Worm (Caenorhabditis elegans) whole organism, L1 larva: ENCODE results near the gene K09A9.8.

Experiments
- C04F5.9 ChIP-seq: sonication (generic microtip); optimal IDR thresholded peaks from 2 replicates; lab custom pipeline; 2016; ENCODE audit warnings: missing genetic modification characterization, missing compliant biosample characterization
- C16A3.4 ChIP-seq: fragments of 150-350 bp; optimal IDR thresholded peaks from 2 replicates; lab custom pipeline; 2014; ENCODE audit warnings: missing biosample characterization, missing genetic modification characterization
- F16B12.6 ChIP-seq: fragments of 150-350 bp; optimal IDR thresholded peaks from 2 replicates; lab custom pipeline; 2014; ENCODE audit warnings: missing biosample characterization, missing genetic modification characterization
- Y116A8C.19 ChIP-seq: sonication (generic microtip); optimal IDR thresholded peaks from 2 replicates; lab custom pipeline; 2016; ENCODE audit warnings: missing compliant biosample characterization, missing genetic modification characterization, borderline replicate concordance
- alr-1 ChIP-seq: fragments of 200-800 bp; sonication (Bioruptor generic); optimal IDR thresholded peaks from 2 replicates; lab custom pipeline; 2018; ENCODE audit warnings: borderline replicate concordance, mild to moderate bottlenecking, missing genetic modification characterization, missing compliant biosample characterization
- aly-2 ChIP-seq: fragments of 150-350 bp; optimal IDR thresholded peaks from 2 replicates; lab custom pipeline; 2014; ENCODE audit warnings: missing biosample characterization, missing genetic modification characterization
- ama-1 ChIP-seq: fragments of 150-350 bp; optimal IDR thresholded peaks from 2 replicates; lab custom pipeline; 2014
- blmp-1 ChIP-seq: fragments of 150-350 bp; optimal IDR thresholded peaks from 2 replicates; lab custom pipeline; 2014; ENCODE audit warnings: missing biosample characterization, missing genetic modification characterization
- ceh-8 ChIP-seq: fragments of 200-800 bp; sonication (Bioruptor generic); optimal IDR thresholded peaks from 2 replicates; lab custom pipeline; 2018; ENCODE audit warnings: mild to moderate bottlenecking, missing genetic modification characterization, moderate library complexity, missing compliant biosample characterization
- ceh-82 ChIP-seq, 3 experiments: fragments of 150-350 bp in 1 of 3; sonication (generic microtip) in 2 of 3; optimal IDR thresholded peaks; 2 replicates each; lab custom pipeline; 2014 to 2017; ENCODE audit warnings: missing biosample characterization in 3 of 3, missing genetic modification characterization in 3 of 3
- ceh-88 ChIP-seq: fragments of 200-800 bp; sonication (Bioruptor generic); IDR thresholded peaks from 2 replicates; pipeline ENCODE4 v1.3.6; 2022; ENCODE audit warnings: missing genetic modification characterization, missing compliant biosample characterization
- ces-1 ChIP-seq: fragments of 150-350 bp; optimal IDR thresholded peaks from 2 replicates; lab custom pipeline; 2014; ENCODE audit warnings: missing biosample characterization, missing genetic modification reagents, missing genetic modification characterization
- dpl-1 ChIP-seq, 3 experiments: fragments of 150-350 bp in 2 of 3; sonication (generic microtip) in 1 of 3; optimal IDR thresholded peaks; 2 replicates each; lab custom pipeline; 2014 to 2017; ENCODE audit warnings: missing biosample characterization in 3 of 3, missing genetic modification characterization in 3 of 3, missing genetic modification reagents in 3 of 3
- dsc-1 ChIP-seq: sonication (generic microtip); optimal IDR thresholded peaks from 2 replicates; lab custom pipeline; 2016; ENCODE audit warnings: mild to moderate bottlenecking, missing genetic modification characterization, missing compliant biosample characterization
- efl-1 ChIP-seq, 4 experiments: fragments of 150-350 bp; optimal IDR thresholded peaks in 3 of 4; peaks in 1 of 4; 1 replicate in 1 of 4; 2 replicates in 3 of 4; lab custom pipeline; 2014; ENCODE audit warnings: missing biosample characterization in 2 of 4, missing genetic modification characterization in 2 of 4, missing genetic modification reagents in 2 of 4
- efl-3 ChIP-seq: fragments of 200-800 bp; sonication (Bioruptor generic); optimal IDR thresholded peaks from 2 replicates; lab custom pipeline; 2018; ENCODE audit warnings: mild to moderate bottlenecking, missing genetic modification characterization, missing compliant biosample characterization
- egl-13 ChIP-seq: sonication (generic microtip); optimal IDR thresholded peaks from 2 replicates; lab custom pipeline; 2016; ENCODE audit warnings: missing genotype, missing genetic modification reagents, missing genetic modification characterization, missing compliant biosample characterization
- elt-3 ChIP-seq, 6 experiments: fragments of 150-350 bp in 1 of 6; sonication (generic microtip); optimal IDR thresholded peaks; 2 replicates each; lab custom pipeline; 2017 to 2018; ENCODE audit warnings: missing biosample characterization in 6 of 6, missing genetic modification characterization in 6 of 6, inconsistent platforms in 1 of 6
- fkh-10 ChIP-seq: sonication (generic microtip); optimal IDR thresholded peaks from 2 replicates; lab custom pipeline; 2017; ENCODE audit warnings: missing biosample characterization, missing genetic modification reagents, missing genetic modification characterization
- fkh-8 ChIP-seq: sonication (generic microtip); optimal IDR thresholded peaks from 2 replicates; lab custom pipeline; 2016; ENCODE audit warnings: mild to moderate bottlenecking, missing genetic modification characterization, missing compliant biosample characterization
- hlh-17 ChIP-seq: fragments of 200-800 bp; sonication (Bioruptor generic); optimal IDR thresholded peaks from 2 replicates; lab custom pipeline; 2018; ENCODE audit warnings: missing genetic modification characterization, mild to moderate bottlenecking, missing compliant biosample characterization, moderate library complexity, borderline replicate concordance
- hpl-2 ChIP-seq: fragments of 150-350 bp; optimal IDR thresholded peaks from 2 replicates; lab custom pipeline; 2014; ENCODE audit warnings: missing biosample characterization, missing genetic modification reagents, missing genetic modification characterization
- lin-13 ChIP-seq: fragments of 150-350 bp; optimal IDR thresholded peaks from 2 replicates; lab custom pipeline; 2014; ENCODE audit warnings: missing biosample characterization, missing genetic modification reagents, missing genetic modification characterization
- lin-14 ChIP-seq: fragments of 200-800 bp; sonication (Bioruptor generic); optimal IDR thresholded peaks from 2 replicates; lab custom pipeline; 2018; ENCODE audit warnings: mild to moderate bottlenecking, missing genetic modification characterization, moderate library complexity, missing compliant biosample characterization
- lin-35 ChIP-seq, 2 experiments: fragments of 150-350 bp; optimal IDR thresholded peaks; 2 replicates each; lab custom pipeline; 2014; ENCODE audit warnings: missing biosample characterization in 2 of 2, missing genetic modification characterization in 2 of 2, missing genetic modification reagents in 2 of 2
- lin-39 ChIP-seq: fragments of 150-350 bp; optimal IDR thresholded peaks from 2 replicates; lab custom pipeline; 2014; ENCODE audit warnings: missing biosample characterization, missing genetic modification reagents, missing genetic modification characterization
- lsy-2 ChIP-seq, 2 experiments: fragments of 150-350 bp; optimal IDR thresholded peaks; 2 replicates each; lab custom pipeline; 2014; ENCODE audit warnings: missing biosample characterization in 2 of 2, missing genetic modification characterization in 2 of 2
- mab-9 ChIP-seq: fragments of 200-800 bp; sonication (Bioruptor generic); IDR thresholded peaks from 2 replicates; pipeline ENCODE4 v1.3.6; 2022; ENCODE audit warnings: missing genetic modification reagents, missing genetic modification characterization, missing compliant biosample characterization
- mdl-1 ChIP-seq, 2 experiments: fragments of 150-350 bp; optimal IDR thresholded peaks; 2 replicates each; lab custom pipeline; 2014 to 2017; ENCODE audit warnings: missing biosample characterization in 2 of 2, missing genetic modification characterization in 2 of 2, inconsistent platforms in 1 of 2
- mef-2 ChIP-seq: fragments of 150-350 bp; optimal IDR thresholded peaks from 2 replicates; lab custom pipeline; 2014; ENCODE audit warnings: missing biosample characterization, missing genetic modification characterization
- mep-1 ChIP-seq: fragments of 150-350 bp; optimal IDR thresholded peaks from 2 replicates; lab custom pipeline; 2014; ENCODE audit warnings: missing biosample characterization, missing genetic modification characterization
- nhr-19 ChIP-seq: fragments of 200-800 bp; sonication (Bioruptor generic); conservative IDR thresholded peaks from 2 replicates; pipeline ENCODE4 v1.3.6; 2022; ENCODE audit warnings: missing genetic modification characterization, missing compliant biosample characterization
- nhr-20 ChIP-seq: sonication (generic microtip); optimal IDR thresholded peaks from 2 replicates; lab custom pipeline; 2016; ENCODE audit warnings: mild to moderate bottlenecking, missing genetic modification characterization, missing compliant biosample characterization
- nhr-85 ChIP-seq: sonication (generic microtip); peaks from one replicate; lab custom pipeline; 2016; ENCODE audit warnings: missing genetic modification characterization, inconsistent platforms, missing compliant biosample characterization
- pqm-1 ChIP-seq: sonication (generic microtip); optimal IDR thresholded peaks from 3 replicates; lab custom pipeline; 2017; ENCODE audit warnings: missing biosample characterization, missing genetic modification characterization
- rnt-1 ChIP-seq: sonication (generic microtip); optimal IDR thresholded peaks from 2 replicates; lab custom pipeline; 2016; ENCODE audit warnings: mild to moderate bottlenecking, missing genetic modification characterization, moderate library complexity, missing compliant biosample characterization
- skn-1 ChIP-seq: fragments of 150-350 bp; optimal IDR thresholded peaks from 2 replicates; lab custom pipeline; 2014; ENCODE audit warnings: missing biosample characterization, missing genetic modification characterization
- snu-23 ChIP-seq: sonication (generic microtip); optimal IDR thresholded peaks from 2 replicates; lab custom pipeline; 2016; ENCODE audit warnings: missing genetic modification characterization, missing compliant biosample characterization
- sox-4 ChIP-seq: sonication (generic microtip); optimal IDR thresholded peaks from 2 replicates; lab custom pipeline; 2016; ENCODE audit warnings: missing genetic modification characterization, missing compliant biosample characterization
- sptf-1 ChIP-seq: fragments of 150-350 bp; optimal IDR thresholded peaks from 2 replicates; lab custom pipeline; 2014; ENCODE audit warnings: missing biosample characterization, missing genetic modification characterization
- unc-62 ChIP-seq: fragments of 150-350 bp; optimal IDR thresholded peaks from 2 replicates; lab custom pipeline; 2014; ENCODE audit warnings: missing biosample characterization, missing genetic modification reagents, missing genetic modification characterization
- ztf-4 ChIP-seq: fragments of 150-350 bp; optimal IDR thresholded peaks from 2 replicates; lab custom pipeline; 2014; ENCODE audit warnings: missing biosample characterization, missing genetic modification characterization

K09A9.8 gene

DNA sequence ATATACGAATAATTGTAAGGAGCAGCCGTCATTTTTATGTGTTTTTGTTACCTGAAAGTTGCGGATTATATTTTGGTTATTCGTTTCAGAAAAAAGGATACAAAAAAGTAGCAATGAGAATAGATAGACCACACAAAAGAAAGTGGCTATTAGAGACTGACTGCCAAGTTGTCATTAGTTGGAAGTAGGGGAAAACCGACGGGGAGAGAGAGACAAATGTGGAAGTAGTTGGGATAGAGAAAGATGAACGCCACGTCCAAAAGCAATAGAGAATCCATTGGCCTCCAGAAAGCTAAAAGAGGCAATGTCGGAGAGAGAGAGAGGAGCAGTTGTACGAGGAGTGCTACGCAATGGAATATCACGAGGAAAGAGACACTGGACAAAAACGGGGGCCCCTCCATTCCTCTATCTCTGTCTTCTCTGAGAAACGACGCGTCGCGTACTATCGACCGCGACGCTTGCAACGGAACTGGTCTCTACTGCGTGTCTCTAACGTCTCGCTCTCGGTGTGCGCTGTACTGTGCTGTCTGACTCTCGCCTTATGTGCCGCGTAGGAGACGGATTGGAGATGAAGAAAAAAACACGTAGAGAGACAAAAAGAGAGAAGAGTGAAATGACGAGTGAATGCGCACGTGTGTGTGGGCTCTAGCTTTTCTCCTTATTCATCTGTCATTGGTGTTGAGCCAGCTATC, 9.8 kb upstream of the K09A9.8 start, which contains the start of gene rab-14 (continued):
- peak; percentile 65 for TF ChIP-seq nhr-19
- TF ChIP-seq sptf-1 (tag; lab: Kevin White, UChicago), result no peak
- TF ChIP-seq elt-3 (tag; optimal IDR thresholded peaks at IDR 0.05; lab: Kevin White, UChicago), result no peak
- TF ChIP-seq alr-1, result no peak
- peak; percentile 48 to 69 for TF ChIP-seq lin-35 (GFP tag; optimal IDR thresholded peaks at IDR 0.05; lab: Kevin White, UChicago)
- no peak for TF ChIP-seq F16B12.6 (tag; lab: Kevin White, UChicago)

DNA sequence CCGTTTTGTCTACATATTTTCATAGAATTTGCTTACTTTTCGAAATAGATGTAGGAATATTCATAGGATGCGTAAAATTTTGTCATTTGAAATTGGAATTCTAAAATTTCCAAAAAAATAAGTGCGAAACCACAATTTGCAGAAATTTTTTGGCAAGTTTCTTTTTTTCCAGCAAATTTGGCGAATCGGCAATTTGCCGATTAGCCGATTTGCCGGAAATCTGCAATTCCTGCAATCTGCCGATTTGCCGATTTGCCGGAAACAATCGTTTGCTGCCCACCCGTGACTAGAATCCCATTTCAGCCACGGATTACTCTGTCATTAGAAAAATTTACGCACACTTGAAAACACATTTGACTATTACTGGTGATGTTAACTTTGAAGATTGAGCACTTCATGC, 7.3 kb upstream of the K09A9.8 start:
- no peak for TF ChIP-seq alr-1
- TF ChIP-seq ceh-82 (tag; optimal IDR thresholded peaks at IDR 0.05; lab: Kevin White, UChicago), result no peak
- TF ChIP-seq ces-1 (GFP tag; lab: Kevin White, UChicago), result no peak
- TF ChIP-seq sox-4, result no peak
- no peak for TF ChIP-seq sptf-1 (tag; lab: Kevin White, UChicago)
- TF ChIP-seq egl-13, result no peak
- TF ChIP-seq nhr-20 (tag; lab: Kevin White, UChicago), result no peak
- TF ChIP-seq mdl-1 (tag; optimal IDR thresholded peaks at IDR 0.05; lab: Kevin White, UChicago), result no peak
- TF ChIP-seq pqm-1 (tag; lab: Kevin White, UChicago), result no peak
- TF ChIP-seq lin-35 (GFP tag; optimal IDR thresholded peaks at IDR 0.05; lab: Kevin White, UChicago), result no peak
- TF ChIP-seq C04F5.9 (tag; lab: Kevin White, UChicago), result no peak
- TF ChIP-seq ceh-8, result no peak
- TF ChIP-seq nhr-85, result no peak
- no peak for TF ChIP-seq mep-1 (tag; lab: Kevin White, UChicago)
- TF ChIP-seq blmp-1 (tag; lab: Kevin White, UChicago), result no peak
- TF ChIP-seq efl-3 (GFP tag; lab: Kevin White, UChicago), result no peak

DNA sequence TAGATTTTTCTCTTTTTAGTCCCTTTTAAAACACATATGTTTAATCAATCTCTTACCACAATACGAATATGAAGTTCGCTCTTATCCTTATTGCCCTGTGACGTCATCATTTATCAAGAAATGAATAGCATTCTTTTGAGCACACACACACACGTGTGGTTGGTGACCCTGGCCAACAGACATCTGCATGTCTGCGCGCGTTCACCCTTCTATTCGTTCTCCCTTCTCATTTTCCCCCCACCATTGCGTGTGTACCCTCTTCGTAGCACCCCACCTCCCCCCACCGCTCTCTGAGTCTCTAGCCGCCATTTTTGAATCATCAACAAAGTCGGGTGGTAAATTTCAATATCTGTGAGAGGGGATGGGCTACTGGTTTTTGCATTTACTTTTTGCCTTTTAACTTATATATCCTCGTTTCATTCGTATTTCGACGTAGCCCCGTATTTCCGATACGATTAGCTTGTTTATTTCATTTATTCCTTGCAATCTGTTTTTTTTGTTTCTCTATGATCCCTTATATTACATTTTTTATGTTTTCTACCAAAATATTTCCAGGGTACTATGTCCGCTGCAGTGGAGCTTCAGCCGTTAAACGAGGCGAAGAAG, 3.6 kb upstream of the K09A9.8 start, which contains the start of gene ent-2:
TSS of gene ent-2 (plus strand) at position 556 of the 606 bp plus-strand sequence.
- TF ChIP-seq ama-1 (lab: Kevin White, UChicago) (no peak), fkh-8 (tag; lab: Kevin White, UChicago) (peak; percentile 86), mdl-1 (tag; optimal IDR thresholded peaks at IDR 0.05; lab: Kevin White, UChicago) (peak in 1 of 2 experiments; percentile 31), mab-9 (GFP tag; lab: Robert Waterston, UW) (no peak), Y116A8C.19 (no peak), dpl-1 (GFP tag; optimal IDR thresholded peaks at IDR 0.05; lab: Kevin White, UChicago) (peak in 1 of 3 experiments; percentile 17), mep-1 (tag; lab: Kevin White, UChicago) (peak; percentile 13), lin-14 (GFP tag; lab: Kevin White, UChicago) (peak; percentile 75), ceh-88 (GFP tag; lab: Robert Waterston, UW) (no peak), fkh-10 (GFP tag; lab: Kevin White, UChicago) (no peak), dsc-1 (tag; lab: Kevin White, UChicago) (peak; percentile 58), nhr-85 (peak; percentile 27), lsy-2 (tag; optimal IDR thresholded peaks at IDR 0.05; lab: Kevin White, UChicago) (peak in 1 of 2 experiments; percentile 15), aly-2 (tag; lab: Kevin White, UChicago) (no peak), efl-1 (optimal IDR thresholded peaks at IDR 0.05; lab: Kevin White, UChicago) (peak in 1 of 2 experiments; percentile 9), efl-1 (GFP tag; optimal IDR thresholded peaks at IDR 0.05 in 1 of 2; lab: Kevin White, UChicago) (peak in 1 of 2 experiments; percentile 85), hpl-2 (no peak), ceh-82 (tag; optimal IDR thresholded peaks at IDR 0.05; lab: Kevin White, UChicago) (peak in 1 of 3 experiments; percentile 33), skn-1 (tag; lab: Kevin White, UChicago) (peak; percentile 0)
- TF ChIP-seq, all 84 proteins: peak for 11

DNA sequence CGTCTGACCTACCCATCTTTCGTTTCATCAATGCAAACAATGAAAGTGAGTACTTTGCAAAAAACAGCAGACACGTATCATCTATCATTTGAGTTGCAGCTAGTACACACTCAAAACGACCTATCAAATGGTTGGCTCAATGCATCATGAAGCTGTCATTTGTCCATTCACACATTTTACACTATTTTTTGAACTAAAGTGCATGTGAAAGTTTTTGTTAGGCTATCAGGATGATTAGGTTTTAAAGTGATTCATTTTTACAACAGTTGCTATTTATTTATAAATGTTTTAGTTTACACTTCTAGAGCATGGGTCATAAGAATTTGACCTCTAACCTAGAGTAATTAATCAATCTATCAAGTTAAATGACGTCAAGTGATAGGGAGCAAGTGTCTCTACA, 2.9 kb upstream of the K09A9.8 start:
- TF ChIP-seq mdl-1 (tag; optimal IDR thresholded peaks at IDR 0.05; lab: Kevin White, UChicago), result no peak
- TF ChIP-seq lin-35 (GFP tag; optimal IDR thresholded peaks at IDR 0.05; lab: Kevin White, UChicago), result no peak
- no peak for TF ChIP-seq sox-4
- TF ChIP-seq C16A3.4 (tag; lab: Kevin White, UChicago), result no peak
- TF ChIP-seq rnt-1, result peak; percentile 46
- no peak for TF ChIP-seq Y116A8C.19
- TF ChIP-seq unc-62 (GFP tag; lab: Kevin White, UChicago), result peak; percentile 43
- TF ChIP-seq hlh-17, result no peak
- peak; percentile 13 for TF ChIP-seq lin-13
- TF ChIP-seq mab-9 (GFP tag; lab: Robert Waterston, UW), result no peak
- peak; percentile 98 for TF ChIP-seq lin-39 (tag; lab: Kevin White, UChicago)
- peak; percentile 58 for TF ChIP-seq nhr-20 (tag; lab: Kevin White, UChicago)
- no peak for TF ChIP-seq dsc-1 (tag; lab: Kevin White, UChicago)
- no peak for TF ChIP-seq mef-2 (tag; lab: Kevin White, UChicago)
- no peak for TF ChIP-seq C04F5.9 (tag; lab: Kevin White, UChicago)
- TF ChIP-seq nhr-19, result peak; percentile 52
- no peak for TF ChIP-seq ztf-4 (tag; lab: Kevin White, UChicago)
- TF ChIP-seq ama-1 (lab: Kevin White, UChicago), result no peak
- TF ChIP-seq hpl-2, result no peak
- TF ChIP-seq snu-23, result peak; percentile 5
- no peak for TF ChIP-seq F16B12.6 (tag; lab: Kevin White, UChicago)
